Worm (Caenorhabditis elegans) whole organism, L2 larva: ENCODE results near the gene F10A3.17.

Experiments used
- C34F6.9 ChIP-seq: fragments of 150-350 bp; optimal IDR thresholded peaks from 2 replicates; lab custom pipeline; 2014; ENCODE audit warnings: missing biosample characterization, missing genetic modification characterization
- F13H6.1 ChIP-seq: sonication (generic microtip); optimal IDR thresholded peaks from 2 replicates; lab custom pipeline; 2016; ENCODE audit warnings: missing genetic modification characterization, missing compliant biosample characterization
- Y55F3AM.14 ChIP-seq: fragments of 200-800 bp; sonication (Bioruptor generic); optimal IDR thresholded peaks from 2 replicates; lab custom pipeline; 2018; ENCODE audit warnings: mild to moderate bottlenecking, missing genetic modification characterization, missing compliant biosample characterization
- alr-1 ChIP-seq: fragments of 150-350 bp; optimal IDR thresholded peaks from 2 replicates; lab custom pipeline; 2014; ENCODE audit warnings: missing biosample characterization, missing genetic modification characterization
- aly-2 ChIP-seq: fragments of 150-350 bp; optimal IDR thresholded peaks from 2 replicates; lab custom pipeline; 2014; ENCODE audit warnings: missing biosample characterization, missing genetic modification characterization
- ama-1 ChIP-seq: fragments of 150-350 bp; optimal IDR thresholded peaks from 2 replicates; lab custom pipeline; 2018; ENCODE audit warnings: inconsistent platforms
- dmd-4 ChIP-seq: sonication (generic microtip); optimal IDR thresholded peaks from 2 replicates; lab custom pipeline; 2017; ENCODE audit warnings: missing biosample characterization, missing genetic modification characterization
- egl-27 ChIP-seq: sonication (generic microtip); optimal IDR thresholded peaks from 3 replicates; lab custom pipeline; 2017; ENCODE audit warnings: missing biosample characterization, missing genetic modification reagents, missing genetic modification characterization
- elt-1 ChIP-seq: fragments of 150-350 bp; optimal IDR thresholded peaks from 2 replicates; lab custom pipeline; 2014; ENCODE audit warnings: missing biosample characterization, missing genetic modification characterization
- fos-1 ChIP-seq: fragments of 150-350 bp; optimal IDR thresholded peaks from 2 replicates; lab custom pipeline; 2014; ENCODE audit warnings: missing biosample characterization, missing genetic modification characterization
- lin-13 ChIP-seq: fragments of 150-350 bp; optimal IDR thresholded peaks from 2 replicates; lab custom pipeline; 2014; ENCODE audit warnings: missing biosample characterization, missing genetic modification reagents, missing genetic modification characterization
- lin-39 ChIP-seq: fragments of 150-350 bp; optimal IDR thresholded peaks from 2 replicates; lab custom pipeline; 2014; ENCODE audit warnings: missing biosample characterization, missing genetic modification reagents, missing genetic modification characterization
- lsy-2 ChIP-seq, 2 experiments: fragments of 150-350 bp in 1 of 2; sonication (generic microtip) in 1 of 2; optimal IDR thresholded peaks; 2 replicates each; lab custom pipeline; 2014 to 2017; ENCODE audit warnings: missing biosample characterization in 2 of 2, missing genetic modification characterization in 2 of 2
- mab-5 ChIP-seq: fragments of 150-350 bp; optimal IDR thresholded peaks from 2 replicates; lab custom pipeline; 2014; ENCODE audit warnings: missing biosample characterization, missing genetic modification characterization
- mbf-1 ChIP-seq: sonication (generic microtip); optimal IDR thresholded peaks from 2 replicates; lab custom pipeline; 2017; ENCODE audit warnings: missing biosample characterization, missing genetic modification characterization
- mdl-1 ChIP-seq, 2 experiments: fragments of 150-350 bp in 1 of 2; sonication (generic microtip) in 1 of 2; optimal IDR thresholded peaks; 2 replicates each; lab custom pipeline; 2017; ENCODE audit warnings: missing biosample characterization in 2 of 2, missing genetic modification characterization in 2 of 2
- nhr-11 ChIP-seq: fragments of 150-350 bp; optimal IDR thresholded peaks from 2 replicates; lab custom pipeline; 2014; ENCODE audit warnings: missing biosample characterization, missing genetic modification characterization
- nhr-12 ChIP-seq: fragments of 150-350 bp; optimal IDR thresholded peaks from 2 replicates; lab custom pipeline; 2014; ENCODE audit warnings: missing biosample characterization, missing genetic modification characterization
- nhr-129 ChIP-seq: fragments of 150-350 bp; optimal IDR thresholded peaks from 2 replicates; lab custom pipeline; 2014; ENCODE audit warnings: missing biosample characterization, missing genetic modification characterization
- nhr-21 ChIP-seq: fragments of 150-350 bp; optimal IDR thresholded peaks from 2 replicates; lab custom pipeline; 2014; ENCODE audit warnings: missing biosample characterization, missing genetic modification characterization
- nhr-23 ChIP-seq: fragments of 150-350 bp; optimal IDR thresholded peaks from 2 replicates; lab custom pipeline; 2014; ENCODE audit warnings: missing biosample characterization, missing genetic modification reagents, missing genetic modification characterization
- nhr-237 ChIP-seq: fragments of 150-350 bp; optimal IDR thresholded peaks from 2 replicates; lab custom pipeline; 2014; ENCODE audit warnings: missing biosample characterization, missing genetic modification characterization
- nhr-25 ChIP-seq: fragments of 150-350 bp; sonication (generic microtip); optimal IDR thresholded peaks from 3 replicates; lab custom pipeline; 2014; ENCODE audit warnings: missing biosample characterization, missing genetic modification characterization
- nhr-6 ChIP-seq: fragments of 150-350 bp; optimal IDR thresholded peaks from 2 replicates; lab custom pipeline; 2014; ENCODE audit warnings: missing biosample characterization, missing genetic modification characterization
- peb-1 ChIP-seq: fragments of 150-350 bp; optimal IDR thresholded peaks from 2 replicates; lab custom pipeline; 2014; ENCODE audit warnings: missing biosample characterization, missing genetic modification characterization
- sma-3 ChIP-seq: sonication (generic microtip); optimal IDR thresholded peaks from 2 replicates; lab custom pipeline; 2016; ENCODE audit warnings: missing genetic modification reagents, missing genetic modification characterization, missing compliant biosample characterization
- sma-9 ChIP-seq, 2 experiments: fragments of 150-350 bp in 1 of 2; sonication (generic microtip) in 1 of 2; optimal IDR thresholded peaks; 2 replicates each; lab custom pipeline; 2014 to 2016; ENCODE audit warnings: missing genetic modification characterization in 2 of 2, mild to moderate bottlenecking in 1 of 2, missing biosample characterization in 1 of 2, missing compliant biosample characterization in 1 of 2, missing genetic modification reagents in 1 of 2, moderate library complexity in 1 of 2
- unc-39 ChIP-seq: fragments of 150-350 bp; optimal IDR thresholded peaks from 2 replicates; lab custom pipeline; 2014; ENCODE audit warnings: missing biosample characterization, missing genetic modification characterization
- unc-55 ChIP-seq: fragments of 150-350 bp; sonication (generic microtip); optimal IDR thresholded peaks from 3 replicates; lab custom pipeline; 2014; ENCODE audit warnings: missing biosample characterization, missing genetic modification reagents, missing genetic modification characterization
- zag-1 ChIP-seq: fragments of 150-350 bp; optimal IDR thresholded peaks from 2 replicates; lab custom pipeline; 2014; ENCODE audit warnings: missing biosample characterization, missing genetic modification characterization
- ztf-1 ChIP-seq: fragments of 200-800 bp; sonication (Bioruptor generic); conservative IDR thresholded peaks from 2 replicates; pipeline ENCODE4 v1.3.6; 2022; ENCODE audit warnings: missing genetic modification characterization, missing compliant biosample characterization
- ztf-11 ChIP-seq: sonication (generic microtip); optimal IDR thresholded peaks from 2 replicates; lab custom pipeline; 2017; ENCODE audit warnings: missing biosample characterization, missing genetic modification characterization
- ztf-4 ChIP-seq: fragments of 150-350 bp; optimal IDR thresholded peaks from 2 replicates; lab custom pipeline; 2014; ENCODE audit warnings: missing biosample characterization, missing genetic modification characterization

Gene F10A3.17

DNA sequence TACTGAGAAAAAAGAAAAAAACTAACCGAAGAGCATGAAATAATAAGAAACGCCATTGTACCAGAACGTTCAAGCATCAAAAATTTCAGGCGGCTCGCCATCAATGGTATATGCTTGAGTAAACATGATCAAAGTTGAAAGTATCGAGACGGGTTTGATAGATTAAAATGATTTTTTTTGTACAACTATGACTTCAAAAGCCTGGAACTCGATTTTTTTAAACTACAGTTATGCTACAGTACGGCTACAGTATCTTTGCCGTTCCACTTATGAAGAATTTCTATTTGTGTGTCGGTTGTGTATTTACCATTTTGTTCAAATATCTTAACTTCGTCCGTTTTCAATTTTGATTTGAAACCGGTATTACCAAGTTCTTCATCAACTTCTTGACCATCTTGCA, 4.4 kb downstream of the F10A3.17 start, which contains the start of gene str-97:
Gene str-97 (minus strand): TSS at position 101 of the 400 bp plus-strand sequence.
- no peak for TF ChIP-seq dmd-4 (tag; lab: Kevin White, UChicago)
- TF ChIP-seq ztf-11 = no peak
- no peak for TF ChIP-seq lsy-2 (tag; optimal IDR thresholded peaks at IDR 0.05; lab: Kevin White, UChicago)
- TF ChIP-seq ama-1 (lab: Kevin White, UChicago) = no peak
- no peak for TF ChIP-seq alr-1 (tag; lab: Kevin White, UChicago)
- TF ChIP-seq nhr-6 (tag; lab: Kevin White, UChicago) = no peak
- TF ChIP-seq mab-5 (tag; lab: Kevin White, UChicago) = no peak
- TF ChIP-seq peb-1 (tag; lab: Kevin White, UChicago) = no peak
- TF ChIP-seq sma-9 (GFP tag; optimal IDR thresholded peaks at IDR 0.05; lab: Kevin White, UChicago) = no peak
- no peak for TF ChIP-seq sma-9 (tag; optimal IDR thresholded peaks at IDR 0.05; lab: Kevin White, UChicago)
- TF ChIP-seq nhr-129 (tag; lab: Kevin White, UChicago) = no peak
- no peak for TF ChIP-seq ztf-4 (tag; lab: Kevin White, UChicago)
- no peak for TF ChIP-seq lin-39 (tag; lab: Kevin White, UChicago)
- no peak for TF ChIP-seq lin-13 (GFP tag; lab: Kevin White, UChicago)
- TF ChIP-seq aly-2 (tag; lab: Kevin White, UChicago) = no peak
- TF ChIP-seq Y55F3AM.14 (GFP tag; lab: Kevin White, UChicago) = no peak
- TF ChIP-seq egl-27 (tag; lab: Kevin White, UChicago) = no peak
- TF ChIP-seq nhr-25 (tag; lab: Kevin White, UChicago) = no peak
- TF ChIP-seq mbf-1 = no peak
- no peak for TF ChIP-seq sma-3 (GFP tag; lab: Kevin White, UChicago)
- TF ChIP-seq fos-1 (tag; lab: Kevin White, UChicago) = no peak

DNA sequence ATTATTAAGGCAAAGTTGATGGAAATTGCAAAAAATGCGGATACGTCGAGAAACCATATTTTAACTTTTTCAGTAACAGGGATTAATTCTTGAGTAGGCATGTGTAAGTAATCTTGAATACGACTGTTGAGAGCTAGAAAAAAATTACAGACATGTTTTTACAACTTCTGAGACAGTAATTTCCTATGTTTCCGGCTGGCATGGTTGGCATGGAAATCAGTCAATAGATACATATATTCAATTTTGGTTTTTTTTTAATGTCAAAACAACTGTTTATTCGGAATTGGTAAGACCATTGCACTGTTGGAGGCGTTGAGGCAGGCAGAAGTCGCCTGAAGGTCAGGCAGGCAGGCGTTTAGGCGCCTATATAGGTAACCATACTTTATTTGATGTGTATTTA, 6.1 kb downstream of the F10A3.17 start, which contains the start of gene str-254:
Gene str-254 (minus strand): TSS at position 101 of the 400 bp plus-strand sequence.
- no peak for TF ChIP-seq aly-2 (tag; lab: Kevin White, UChicago)

DNA sequence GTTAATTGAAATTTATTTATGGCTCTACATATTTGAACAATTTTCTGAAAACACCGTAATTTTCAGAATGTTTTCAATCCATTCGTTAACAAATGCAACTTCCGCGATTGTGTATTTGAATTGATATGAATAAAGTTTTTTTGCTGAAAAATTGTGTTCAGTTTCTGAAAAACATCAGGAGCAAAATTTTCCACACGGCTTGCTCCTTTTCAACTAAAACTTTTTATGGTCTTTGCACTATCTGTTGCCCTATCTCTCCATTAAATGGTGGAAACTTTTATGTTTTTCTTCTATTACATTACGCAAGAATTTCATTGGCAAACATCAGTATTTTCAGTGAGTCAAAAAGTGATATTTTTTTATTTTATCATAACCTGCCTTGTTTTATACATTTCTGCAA, 10.7 kb downstream of the F10A3.17 start, which contains the start of gene F10A3.4:
Gene F10A3.4 (plus strand): TSS at position 301 of the 400 bp plus-strand sequence.
- TF ChIP-seq nhr-11 (no peak), C34F6.9 (tag; lab: Kevin White, UChicago) (no peak), nhr-237 (tag; lab: Kevin White, UChicago) (no peak), nhr-23 (tag; lab: Kevin White, UChicago) (no peak), unc-39 (tag; lab: Kevin White, UChicago) (no peak), ama-1 (lab: Kevin White, UChicago) (no peak), lsy-2 (tag; optimal IDR thresholded peaks at IDR 0.05; lab: Kevin White, UChicago) (no peak), nhr-21 (tag; lab: Kevin White, UChicago) (no peak), ztf-1 (GFP tag; lab: Robert Waterston, UW) (no peak), egl-27 (tag; lab: Kevin White, UChicago) (no peak)

DNA sequence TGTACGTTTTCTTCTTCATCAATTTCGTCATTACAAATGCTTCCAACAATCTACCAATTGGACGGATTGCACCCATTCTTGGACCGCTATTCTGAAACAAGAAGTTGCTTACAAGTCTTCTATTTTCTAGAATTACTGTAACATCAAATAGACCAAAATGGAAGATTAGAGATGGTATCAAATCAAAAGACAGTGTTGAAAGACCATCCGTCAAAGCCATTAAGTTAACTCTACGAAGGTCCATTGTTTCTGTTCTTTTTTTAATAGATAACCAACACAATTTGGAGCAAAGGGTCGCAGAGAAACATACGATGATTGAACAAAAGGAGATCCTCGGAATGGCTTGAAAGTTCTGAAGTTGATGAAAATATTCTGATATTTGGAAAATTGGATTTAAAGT, 14.5 kb downstream of the F10A3.17 start:
- TF ChIP-seq lin-13 (GFP tag; lab: Kevin White, UChicago) (no peak), mab-5 (tag; lab: Kevin White, UChicago) (no peak), sma-3 (GFP tag; lab: Kevin White, UChicago) (no peak)

DNA sequence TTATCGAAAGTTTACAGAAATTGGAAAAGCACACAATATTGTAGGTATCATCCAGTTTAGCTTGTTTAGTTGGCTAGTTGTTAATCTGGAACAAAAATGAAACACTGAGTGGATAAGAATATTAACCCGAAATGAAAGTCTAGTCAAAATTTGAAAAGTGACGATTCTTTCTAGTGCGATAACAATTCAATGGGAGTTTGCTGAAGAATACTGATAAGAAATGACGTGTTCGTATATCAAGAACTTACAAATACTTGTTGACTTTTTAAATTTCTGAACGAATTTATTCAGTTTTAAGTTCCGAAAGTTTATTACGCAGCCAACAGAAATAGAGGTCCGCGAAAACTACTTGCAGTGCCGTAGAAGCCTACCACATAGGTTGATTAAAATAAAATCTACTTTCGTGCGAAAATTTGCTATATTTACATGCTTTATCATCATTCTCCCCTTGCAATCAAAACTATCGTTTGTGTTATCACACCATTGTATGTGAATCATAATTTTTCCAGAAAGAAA, 16.4 kb downstream of the F10A3.17 start, which contains the start of gene fbxa-88:
Gene fbxa-88 (minus strand): TSS at position 51 of the 516 bp plus-strand sequence.
- TF ChIP-seq dmd-4 (tag; lab: Kevin White, UChicago) (no peak), nhr-12 (tag; lab: Kevin White, UChicago) (no peak), fos-1 (tag; lab: Kevin White, UChicago) (peak; percentile 77), sma-9 (GFP tag; optimal IDR thresholded peaks at IDR 0.05; lab: Kevin White, UChicago) (peak; percentile 17), sma-9 (tag; optimal IDR thresholded peaks at IDR 0.05; lab: Kevin White, UChicago) (no peak)

DNA sequence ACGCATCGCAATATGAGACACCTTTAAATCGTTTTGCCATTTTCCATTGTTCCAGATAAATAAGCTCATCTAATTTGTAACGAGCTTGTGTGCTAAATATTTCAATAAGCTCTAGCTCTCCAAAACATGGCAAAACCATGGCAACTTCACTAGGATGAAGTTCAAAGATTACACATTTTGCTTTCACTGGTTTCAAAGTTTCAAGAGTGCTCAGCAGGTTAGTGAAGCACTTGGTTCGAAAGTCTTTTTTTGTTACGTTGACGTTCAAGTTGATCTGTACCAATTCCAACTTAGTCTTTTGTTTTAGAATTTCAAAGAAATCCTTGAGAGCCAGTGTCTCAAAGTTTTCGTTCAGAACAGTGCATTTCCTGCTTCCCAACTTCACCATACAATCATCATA, 17.1 kb downstream of the F10A3.17 start, which contains the start of gene fbxa-18:
Gene fbxa-18 (plus strand): TSS at position 301 of the 400 bp plus-strand sequence.
- TF ChIP-seq elt-1 (no peak), mdl-1 (tag; optimal IDR thresholded peaks at IDR 0.05; lab: Kevin White, UChicago) (no peak), C34F6.9 (tag; lab: Kevin White, UChicago) (no peak), unc-55 (GFP tag; lab: Kevin White, UChicago) (no peak), lin-39 (tag; lab: Kevin White, UChicago) (no peak), zag-1 (tag; lab: Kevin White, UChicago) (no peak), alr-1 (tag; lab: Kevin White, UChicago) (no peak), F13H6.1 (tag; lab: Kevin White, UChicago) (no peak), nhr-11 (no peak)
